Worm (Caenorhabditis elegans): ENCODE measurements around the gene W06F12.2.

ce11 chrIII:13748312-13748711 lies 16.8 kb upstream of the W06F12.2 start, which contains the start of gene K08E3.2:
- no peak for TF ChIP-seq hmbx-1 (tag; optimal IDR thresholded peaks at IDR 0.05)
- no peak for TF ChIP-seq ets-7 (tag; optimal IDR thresholded peaks at IDR 0.05)
- no peak for TF ChIP-seq ama-1 (optimal IDR thresholded peaks at IDR 0.05)
- no peak for TF ChIP-seq flt-1 (GFP tag; IDR thresholded peaks at IDR 0.05)
- TF ChIP-seq tra-4 (tag; optimal IDR thresholded peaks at IDR 0.05), result no peak
- TF ChIP-seq ceh-13 (GFP tag; optimal IDR thresholded peaks at IDR 0.05), result no peak

Data from whole organism, early embryonic.